Worm (Caenorhabditis elegans): Measurements from ENCODE around the gene W07A12.8.

DNA sequence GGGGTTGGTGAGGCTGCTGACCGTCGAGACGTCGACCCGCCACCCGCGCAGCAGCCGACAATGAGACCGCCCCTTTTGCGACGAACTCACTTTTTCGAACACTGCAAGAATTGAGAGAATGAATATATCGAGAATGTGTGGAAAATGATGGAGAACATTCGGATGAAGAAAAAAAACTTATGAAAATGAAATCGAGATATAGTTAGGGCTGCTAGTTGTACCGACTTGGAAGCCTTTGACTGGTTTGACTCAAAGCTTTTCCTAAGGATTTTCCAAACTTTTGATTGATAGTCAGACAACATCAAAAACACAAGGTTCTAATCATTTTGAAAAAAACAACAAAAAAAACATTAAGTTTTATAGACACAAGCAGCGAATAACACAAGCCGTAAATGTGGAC, 22.8 kb upstream of the W07A12.8 start, which contains the start of gene sym-2:
- TF ChIP-seq ama-1 (optimal IDR thresholded peaks at IDR 0.05): no peak
- TF ChIP-seq dpl-1 (GFP tag; optimal IDR thresholded peaks at IDR 0.05): no peak
- TF ChIP-seq swsn-7 (tag; optimal IDR thresholded peaks at IDR 0.05): no peak
- no peak for TF ChIP-seq mep-1 (tag; optimal IDR thresholded peaks at IDR 0.05)
- TF ChIP-seq nhr-76 (tag; optimal IDR thresholded peaks at IDR 0.05): no peak
